Fruit fly (Drosophila melanogaster): ENCODE measurements around the gene Gba1b.

The Gba1b gene

DNA sequence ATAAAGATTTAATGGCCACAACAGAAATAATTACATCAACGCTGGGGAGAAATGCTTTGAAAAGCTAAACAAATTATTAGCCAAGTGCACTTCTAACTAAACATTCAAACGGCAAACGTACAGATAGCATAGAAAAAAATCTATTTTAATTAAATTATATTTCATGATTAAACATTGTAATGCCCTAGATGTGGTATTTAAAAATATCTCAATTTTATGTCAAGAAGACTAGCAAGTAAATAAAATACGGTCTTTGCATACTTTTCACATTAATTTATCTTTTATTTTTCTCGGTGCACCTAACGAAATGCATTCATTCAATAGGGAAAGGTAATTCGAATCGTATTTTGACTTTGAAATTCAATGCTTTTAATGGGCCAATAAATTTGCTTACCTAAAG, 45.0 kb upstream of the Gba1b start (continued):
- no peak for TF ChIP-seq slp2 (GFP tag; optimal IDR thresholded peaks at IDR 0.05)
- no peak for TF ChIP-seq ci (GFP tag; IDR thresholded peaks at IDR 0.05)
- no peak for TF ChIP-seq CG1529 (GFP tag; optimal IDR thresholded peaks at IDR 0.05)
- TF ChIP-seq CG12071 (GFP tag; optimal IDR thresholded peaks at IDR 0.05): no peak
- no peak for TF ChIP-seq CG5245 (GFP tag; optimal IDR thresholded peaks at IDR 0.05)
- TF ChIP-seq cato (GFP tag; optimal IDR thresholded peaks at IDR 0.05; ENCODE audit: borderline replicate concordance): no peak
- no peak for TF ChIP-seq YL-1 (GFP tag; optimal IDR thresholded peaks at IDR 0.05)
- no peak for TF ChIP-seq zen2 (GFP tag; IDR thresholded peaks at IDR 0.05; ENCODE audit: partially characterized antibody)
- TF ChIP-seq CG33213 (GFP tag; optimal IDR thresholded peaks at IDR 0.05): no peak
- TF ChIP-seq yki (optimal IDR thresholded peaks at IDR 0.05): no peak
- TF ChIP-seq bsh (GFP tag; optimal IDR thresholded peaks at IDR 0.05): peak in 1 of 2 experiments; percentile 67
- TF ChIP-seq Hr39 (optimal IDR thresholded peaks at IDR 0.05): no peak
- TF ChIP-seq cad (GFP tag; optimal IDR thresholded peaks at IDR 0.05): no peak
- no peak for TF ChIP-seq oc (tag; optimal IDR thresholded peaks at IDR 0.05)
- no peak for TF ChIP-seq CG4854 (GFP tag; optimal IDR thresholded peaks at IDR 0.05)
- TF ChIP-seq lov (optimal IDR thresholded peaks at IDR 0.05): no peak
- TF ChIP-seq lov (GFP tag; IDR thresholded peaks at IDR 0.05): no peak
- no peak for TF ChIP-seq CG3995 (GFP tag; optimal IDR thresholded peaks at IDR 0.05)
- TF ChIP-seq Jarid2 (GFP tag; optimal IDR thresholded peaks at IDR 0.05): no peak
- no peak for TF ChIP-seq crol (GFP tag; IDR thresholded peaks at IDR 0.05)
- no peak for TF ChIP-seq pan (optimal IDR thresholded peaks at IDR 0.05)
- no peak for TF ChIP-seq pan (GFP tag; optimal IDR thresholded peaks at IDR 0.05 in 1 of 2, IDR thresholded peaks at IDR 0.05 in 1 of 2)
- no peak for TF ChIP-seq CG34422 (GFP tag; IDR thresholded peaks at IDR 0.05)
- no peak for TF ChIP-seq CG34224 (GFP tag; IDR thresholded peaks at IDR 0.05; ENCODE audit: partially characterized antibody)
- TF ChIP-seq zfh1 (GFP tag; IDR thresholded peaks at IDR 0.05): no peak
- peak; percentile 22 for TF ChIP-seq CG17359 (tag; optimal IDR thresholded peaks at IDR 0.05)
- TF ChIP-seq CG7556 (GFP tag; optimal IDR thresholded peaks at IDR 0.05): no peak
- no peak for TF ChIP-seq BEAF-32 (GFP tag; optimal IDR thresholded peaks at IDR 0.05)
- TF ChIP-seq CG18619 (GFP tag; optimal IDR thresholded peaks at IDR 0.05): no peak
- no peak for TF ChIP-seq Oaz (GFP tag; IDR thresholded peaks at IDR 0.05)
- no peak for TF ChIP-seq peb (GFP tag; IDR thresholded peaks at IDR 0.05)
- no peak for TF ChIP-seq tll (GFP tag; optimal IDR thresholded peaks at IDR 0.05)
- no peak for TF ChIP-seq jumu (GFP tag; optimal IDR thresholded peaks at IDR 0.05)
- TF ChIP-seq psq (GFP tag; optimal IDR thresholded peaks at IDR 0.05): no peak
- no peak for TF ChIP-seq tap (tag; optimal IDR thresholded peaks at IDR 0.05)
- 0 out of 2 replicates have a peak, but pooled peaks have one; percentile 6 for TF ChIP-seq Ptx1 (GFP tag; IDR thresholded peaks at IDR 0.05)
- no peak for TF ChIP-seq bab2 (GFP tag; optimal IDR thresholded peaks at IDR 0.05)
- TF ChIP-seq Lim3 (GFP tag; IDR thresholded peaks at IDR 0.05): no peak
- TF ChIP-seq Usf (GFP tag; optimal IDR thresholded peaks at IDR 0.05): no peak
- no peak for TF ChIP-seq Eip74EF (GFP tag; optimal IDR thresholded peaks at IDR 0.05)
- peak; percentile 8 for TF ChIP-seq CG7839 (tag; optimal IDR thresholded peaks at IDR 0.05)
- TF ChIP-seq Gug (GFP tag; IDR thresholded peaks at IDR 0.05): no peak
- TF ChIP-seq D19A (tag; optimal IDR thresholded peaks at IDR 0.05): peak; percentile 3
- TF ChIP-seq Hr78 (GFP tag; optimal IDR thresholded peaks at IDR 0.05): no peak
- peak; percentile 39 for TF ChIP-seq CG2712 (tag; optimal IDR thresholded peaks at IDR 0.05)
- TF ChIP-seq ato (GFP tag; IDR thresholded peaks at IDR 0.05; ENCODE audit: partially characterized antibody): no peak
- TF ChIP-seq NC2β (GFP tag; optimal IDR thresholded peaks at IDR 0.05): no peak
- peak; percentile 37 for TF ChIP-seq unpg (GFP tag; optimal IDR thresholded peaks at IDR 0.05)
- TF ChIP-seq CG17361 (GFP tag; IDR thresholded peaks at IDR 0.05): 0 out of 3 replicates have a peak, but pooled peaks have one; percentile 20
- peak in 1 of 2 experiments; percentile 30 for TF ChIP-seq Hr51 (GFP tag; optimal IDR thresholded peaks at IDR 0.05)
- no peak for TF ChIP-seq fd64A (GFP tag; optimal IDR thresholded peaks at IDR 0.05)
- no peak for TF ChIP-seq CG10147 (GFP tag; optimal IDR thresholded peaks at IDR 0.05)
